Worm (Caenorhabditis elegans) whole organism, mixed stage, embryonic: ENCODE data around the gene Y48A6C.8.

Experiments
- M03D4.4 ChIP-seq: sonication (generic microtip); optimal IDR thresholded peaks from 2 replicates; lab custom pipeline; 2017; ENCODE audit warnings: mild to moderate bottlenecking, missing genetic modification characterization, missing compliant biosample characterization
- bed-3 ChIP-seq: fragments of 200-800 bp; sonication (Bioruptor generic); optimal IDR thresholded peaks from 3 replicates; lab custom pipeline; 2018; ENCODE audit warnings: mild to moderate bottlenecking, missing genetic modification characterization, moderate library complexity, missing compliant biosample characterization
- blmp-1 ChIP-seq: fragments of 150-350 bp; optimal IDR thresholded peaks from 2 replicates; lab custom pipeline; 2014; ENCODE audit warnings: missing biosample characterization, missing genetic modification characterization
- ceh-39 ChIP-seq: fragments of 150-350 bp; optimal IDR thresholded peaks from 2 replicates; lab custom pipeline; 2014; ENCODE audit warnings: missing biosample characterization, missing genetic modification characterization
- ceh-43 ChIP-seq: fragments of 200-800 bp; sonication (Bioruptor generic); optimal IDR thresholded peaks from 2 replicates; lab custom pipeline; 2018; ENCODE audit warnings: mild to moderate bottlenecking, missing genetic modification characterization, moderate library complexity, missing compliant biosample characterization
- ceh-83 ChIP-seq: fragments of 200-800 bp; sonication (Bioruptor generic); optimal IDR thresholded peaks from 2 replicates; lab custom pipeline; 2018; ENCODE audit warnings: mild to moderate bottlenecking, missing genetic modification characterization, missing compliant biosample characterization
- cnd-1 ChIP-seq: fragments of 200-800 bp; sonication (Bioruptor generic); optimal IDR thresholded peaks from 2 replicates; lab custom pipeline; 2018; ENCODE audit warnings: mild to moderate bottlenecking, missing genetic modification characterization, missing compliant biosample characterization
- drap-1 ChIP-seq: fragments of 200-800 bp; sonication (Bioruptor generic); optimal IDR thresholded peaks from 3 replicates; lab custom pipeline; 2018; ENCODE audit warnings: mild to moderate bottlenecking, missing genetic modification characterization, missing compliant biosample characterization
- elt-1 ChIP-seq: sonication (generic microtip); optimal IDR thresholded peaks from 2 replicates; lab custom pipeline; 2017; ENCODE audit warnings: missing genetic modification characterization, mild to moderate bottlenecking, missing compliant biosample characterization, antibody characterized with exemption, moderate library complexity, borderline replicate concordance; ENCODE audit not compliant: insufficient read depth
- elt-3 ChIP-seq: fragments of 150-350 bp; optimal IDR thresholded peaks from 2 replicates; lab custom pipeline; 2014; ENCODE audit warnings: missing biosample characterization, missing genetic modification characterization
- flh-1 ChIP-seq: fragments of 200-800 bp; sonication (Bioruptor generic); optimal IDR thresholded peaks from 2 replicates; lab custom pipeline; 2018; ENCODE audit warnings: mild to moderate bottlenecking, missing genetic modification characterization, moderate library complexity, missing compliant biosample characterization
- ham-2 ChIP-seq: fragments of 200-800 bp; sonication (Bioruptor generic); optimal IDR thresholded peaks from 2 replicates; lab custom pipeline; 2018; ENCODE audit warnings: mild to moderate bottlenecking, missing genetic modification characterization, missing compliant biosample characterization
- hlh-1 ChIP-seq: fragments of 150-350 bp; optimal IDR thresholded peaks from 2 replicates; lab custom pipeline; 2014; ENCODE audit warnings: missing biosample characterization, missing genetic modification reagents, missing genetic modification characterization
- lin-13 ChIP-seq: fragments of 150-350 bp; optimal IDR thresholded peaks from 2 replicates; lab custom pipeline; 2014; ENCODE audit warnings: missing biosample characterization, missing genetic modification characterization
- lin-32 ChIP-seq: fragments of 200-800 bp; sonication (Bioruptor generic); optimal IDR thresholded peaks from 2 replicates; lab custom pipeline; 2018; ENCODE audit warnings: mild to moderate bottlenecking, missing genetic modification characterization, missing compliant biosample characterization
- lsy-2 ChIP-seq: fragments of 150-350 bp; optimal IDR thresholded peaks from 2 replicates; lab custom pipeline; 2014; ENCODE audit warnings: missing biosample characterization, missing genetic modification characterization
- mab-5 ChIP-seq: fragments of 150-350 bp; optimal IDR thresholded peaks from 2 replicates; lab custom pipeline; 2014; ENCODE audit warnings: missing biosample characterization, missing genetic modification characterization
- mep-1 ChIP-seq: fragments of 150-350 bp; optimal IDR thresholded peaks from 2 replicates; lab custom pipeline; 2017; ENCODE audit warnings: missing biosample characterization, missing genetic modification reagents, missing genetic modification characterization, inconsistent platforms
- mls-2 ChIP-seq: sonication (generic microtip); optimal IDR thresholded peaks from 2 replicates; lab custom pipeline; 2016; ENCODE audit warnings: mild to moderate bottlenecking, missing genetic modification characterization, moderate library complexity, missing compliant biosample characterization
- nhr-12 ChIP-seq: fragments of 150-350 bp; optimal IDR thresholded peaks from 2 replicates; lab custom pipeline; 2014; ENCODE audit warnings: missing biosample characterization, missing genetic modification characterization
- nhr-2 ChIP-seq: fragments of 150-350 bp; optimal IDR thresholded peaks from 2 replicates; lab custom pipeline; 2014; ENCODE audit warnings: missing biosample characterization, missing genetic modification characterization
- nhr-237 ChIP-seq: fragments of 150-350 bp; optimal IDR thresholded peaks from 2 replicates; lab custom pipeline; 2014; ENCODE audit warnings: missing biosample characterization, missing genetic modification characterization
- nhr-28 ChIP-seq: fragments of 150-350 bp; optimal IDR thresholded peaks from 2 replicates; lab custom pipeline; 2014; ENCODE audit warnings: missing biosample characterization, missing genetic modification characterization
- nhr-76 ChIP-seq: sonication (generic microtip); optimal IDR thresholded peaks from 2 replicates; lab custom pipeline; 2017; ENCODE audit warnings: missing biosample characterization, missing genetic modification characterization
- pha-4 ChIP-seq: fragments of 150-350 bp; optimal IDR thresholded peaks from 2 replicates; lab custom pipeline; 2018; ENCODE audit warnings: missing biosample characterization, missing genetic modification reagents, missing genetic modification characterization
- sem-2 ChIP-seq: fragments of 200-800 bp; sonication (Bioruptor generic); optimal IDR thresholded peaks from 2 replicates; lab custom pipeline; 2018; ENCODE audit warnings: mild to moderate bottlenecking, missing genetic modification characterization, missing compliant biosample characterization
- snpc-4 ChIP-seq: fragments of 150-350 bp; optimal IDR thresholded peaks from 2 replicates; lab custom pipeline; 2014; ENCODE audit warnings: missing biosample characterization, missing genetic modification characterization
- sptf-1 ChIP-seq: sonication (generic microtip); optimal IDR thresholded peaks from 2 replicates; lab custom pipeline; 2017; ENCODE audit warnings: mild to moderate bottlenecking, missing genetic modification characterization, moderate library complexity, missing compliant biosample characterization
- tbx-8 ChIP-seq: fragments of 200-800 bp; sonication (Bioruptor generic); optimal IDR thresholded peaks from 2 replicates; lab custom pipeline; 2018; ENCODE audit warnings: mild to moderate bottlenecking, missing genetic modification characterization, moderate library complexity, missing compliant biosample characterization
- unc-120 ChIP-seq: sonication (generic microtip); optimal IDR thresholded peaks from 2 replicates; lab custom pipeline; 2017; ENCODE audit warnings: missing genetic modification characterization, missing compliant biosample characterization; ENCODE audit not compliant: poor library complexity, severe bottlenecking
- unc-39 ChIP-seq: fragments of 150-350 bp; optimal IDR thresholded peaks from 2 replicates; lab custom pipeline; 2014; ENCODE audit warnings: missing biosample characterization, missing genetic modification characterization
- unc-62 ChIP-seq: fragments of 150-350 bp; optimal IDR thresholded peaks from 2 replicates; lab custom pipeline; 2014; ENCODE audit warnings: missing biosample characterization, missing genetic modification reagents, missing genetic modification characterization
- zip-8 ChIP-seq: fragments of 150-350 bp; optimal IDR thresholded peaks from 2 replicates; lab custom pipeline; 2014; ENCODE audit warnings: missing biosample characterization, missing genetic modification characterization
- ztf-11 ChIP-seq: fragments of 150-350 bp; optimal IDR thresholded peaks from 2 replicates; lab custom pipeline; 2014; ENCODE audit warnings: missing biosample characterization, missing genetic modification characterization

Y48A6C.8 gene

DNA sequence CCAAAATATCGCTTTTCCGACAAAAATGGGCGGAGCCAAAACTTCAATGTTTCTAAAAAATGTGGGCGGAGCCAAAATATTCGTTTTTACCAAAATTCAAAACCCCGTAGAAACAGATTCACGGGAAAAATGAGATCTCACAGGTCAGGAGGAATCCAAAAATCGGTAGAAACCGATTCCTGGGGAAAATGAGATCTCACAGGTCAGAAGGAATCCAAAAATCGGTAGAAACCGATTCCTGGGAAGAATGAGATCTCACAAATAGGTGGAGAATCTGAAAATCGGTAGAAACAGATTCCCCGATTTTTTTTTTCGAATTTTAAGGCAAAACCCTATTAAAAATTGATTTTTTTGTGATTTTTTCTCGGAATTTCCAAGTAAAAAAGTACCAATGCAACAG, 33.9 kb downstream of the Y48A6C.8 start:
- TF ChIP-seq lsy-2 (no peak), nhr-12 (tag; lab: Kevin White, UChicago) (no peak), cnd-1 (tag; lab: Kevin White, UChicago) (peak; percentile 46), M03D4.4 (tag; lab: Kevin White, UChicago) (no peak), drap-1 (GFP tag; lab: Kevin White, UChicago) (no peak), flh-1 (GFP tag; lab: Kevin White, UChicago) (no peak), sptf-1 (tag; lab: Kevin White, UChicago) (peak; percentile 56), mls-2 (peak; percentile 18)

DNA sequence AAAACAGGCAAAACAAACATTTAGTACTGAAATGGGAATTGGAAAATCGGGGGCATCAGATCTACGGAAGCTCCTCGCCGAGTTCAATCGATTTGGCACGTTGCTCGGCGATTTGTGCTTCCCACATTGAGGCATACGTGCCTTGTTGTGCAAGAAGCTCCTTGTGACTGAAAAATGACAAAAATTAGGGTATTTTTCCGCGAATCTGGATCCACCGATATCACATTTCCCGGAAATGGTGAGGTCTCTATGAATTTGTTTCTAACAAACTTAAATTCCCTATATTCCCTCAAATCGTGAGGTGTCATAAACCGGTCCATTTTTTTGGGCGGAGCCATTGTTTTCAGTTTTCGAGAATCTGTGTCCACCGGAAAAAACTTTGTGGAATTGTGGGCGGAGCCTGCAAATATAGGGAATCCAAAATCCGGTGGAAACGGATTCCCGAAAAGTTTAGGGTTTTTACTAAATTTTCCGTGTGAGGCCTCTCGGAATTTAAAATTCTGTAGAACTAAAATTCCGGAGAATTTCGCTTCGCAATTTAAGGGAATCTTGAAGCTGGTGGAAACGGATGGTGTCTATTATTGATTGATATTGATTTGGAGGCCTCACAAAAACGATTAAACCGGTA, 35.7 kb downstream of the Y48A6C.8 start:
- no peak for TF ChIP-seq elt-3 (tag; lab: Kevin White, UChicago)
- no peak for TF ChIP-seq elt-1 (tag; lab: Kevin White, UChicago)
- TF ChIP-seq mab-5 (tag; lab: Kevin White, UChicago), result no peak
- peak; percentile 6 for TF ChIP-seq M03D4.4 (tag; lab: Kevin White, UChicago)
- TF ChIP-seq ham-2 (GFP tag; lab: Kevin White, UChicago), result no peak
- TF ChIP-seq ceh-83, result no peak
- no peak for TF ChIP-seq lsy-2
- TF ChIP-seq sptf-1 (tag; lab: Kevin White, UChicago), result peak; percentile 78
- TF ChIP-seq pha-4 (tag; lab: Kevin White, UChicago), result no peak
- no peak for TF ChIP-seq unc-62
- no peak for TF ChIP-seq unc-39 (tag; lab: Kevin White, UChicago)
- peak; percentile 34 for TF ChIP-seq bed-3 (GFP tag; lab: Kevin White, UChicago)
- TF ChIP-seq drap-1 (GFP tag; lab: Kevin White, UChicago), result no peak
- peak; percentile 43 for TF ChIP-seq cnd-1 (tag; lab: Kevin White, UChicago)
- TF ChIP-seq nhr-12 (tag; lab: Kevin White, UChicago), result no peak
- no peak for TF ChIP-seq zip-8 (tag; lab: Kevin White, UChicago)
- no peak for TF ChIP-seq lin-13 (tag; lab: Kevin White, UChicago)
- TF ChIP-seq mep-1, result no peak
- TF ChIP-seq blmp-1 (tag; lab: Kevin White, UChicago), result no peak
- TF ChIP-seq flh-1 (GFP tag; lab: Kevin White, UChicago), result no peak
- TF ChIP-seq tbx-8 (GFP tag; lab: Kevin White, UChicago), result no peak
- TF ChIP-seq sem-2 (GFP tag; lab: Kevin White, UChicago), result no peak
- TF ChIP-seq nhr-237 (tag; lab: Kevin White, UChicago), result no peak
- no peak for TF ChIP-seq mls-2
- no peak for TF ChIP-seq ztf-11
- peak; percentile 67 for TF ChIP-seq lin-32 (GFP tag; lab: Kevin White, UChicago)
- TF ChIP-seq hlh-1 (tag; lab: Kevin White, UChicago), result no peak
- no peak for TF ChIP-seq unc-120 (tag; lab: Kevin White, UChicago)
- no peak for TF ChIP-seq snpc-4 (tag; lab: Kevin White, UChicago)
- TF ChIP-seq nhr-28 (tag; lab: Kevin White, UChicago), result no peak
- no peak for TF ChIP-seq ceh-43

DNA sequence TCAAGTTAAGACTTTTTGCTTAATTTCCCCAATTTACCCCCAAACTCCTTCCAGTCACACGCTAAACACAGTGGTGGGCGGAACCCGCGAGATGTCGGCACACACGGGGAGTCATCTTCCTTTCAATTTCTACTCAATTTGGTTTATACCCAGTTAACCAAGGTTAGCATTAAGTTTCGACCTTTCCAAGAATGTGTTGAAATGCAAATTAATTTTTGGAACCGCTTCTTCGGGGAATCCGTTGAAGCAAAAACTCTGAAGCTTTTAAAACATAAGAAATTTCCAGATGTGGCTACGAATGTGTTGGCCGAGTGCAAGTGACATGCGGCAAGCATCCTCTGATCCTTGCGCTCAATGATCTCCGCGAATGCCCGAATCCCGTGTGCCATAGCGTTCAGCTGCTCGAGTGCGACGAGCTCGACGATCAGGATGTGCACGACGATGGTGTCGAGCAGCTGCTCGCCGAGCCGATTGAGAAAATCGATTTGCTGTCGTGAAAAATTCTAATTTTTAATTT, 36.5 kb downstream of the Y48A6C.8 start:
- TF ChIP-seq ceh-39 (no peak), mls-2 (no peak), ceh-83 (no peak), M03D4.4 (tag; lab: Kevin White, UChicago) (no peak), nhr-2 (tag; lab: Kevin White, UChicago) (no peak), snpc-4 (tag; lab: Kevin White, UChicago) (no peak), elt-3 (tag; lab: Kevin White, UChicago) (no peak), ham-2 (GFP tag; lab: Kevin White, UChicago) (no peak), nhr-28 (tag; lab: Kevin White, UChicago) (no peak), zip-8 (tag; lab: Kevin White, UChicago) (no peak), lin-13 (tag; lab: Kevin White, UChicago) (no peak), tbx-8 (GFP tag; lab: Kevin White, UChicago) (no peak), nhr-76 (no peak), hlh-1 (tag; lab: Kevin White, UChicago) (no peak), unc-62 (no peak), unc-39 (tag; lab: Kevin White, UChicago) (no peak), nhr-12 (tag; lab: Kevin White, UChicago) (no peak), pha-4 (tag; lab: Kevin White, UChicago) (no peak)
